Fruit fly (Drosophila melanogaster) whole organism, adult: ENCODE results near the gene Phs.

Source experiments
- CG11617 ChIP-seq: fragments of 200-800 bp; sonication (Bioruptor generic); optimal IDR thresholded peaks from 2 replicates; lab custom pipeline; 2017; ENCODE audit warnings: mild to moderate bottlenecking, missing biosample characterization, missing genetic modification reagents, missing genetic modification characterization
- CG12768 ChIP-seq: fragments of 200-800 bp; sonication (Bioruptor generic); optimal IDR thresholded peaks from 2 replicates; lab custom pipeline; 2017; ENCODE audit warnings: missing biosample characterization, missing genetic modification characterization, mild to moderate bottlenecking, moderate library complexity, missing genetic modification reagents
- CG14711 ChIP-seq: fragments of 200-800 bp; sonication (Bioruptor generic); optimal IDR thresholded peaks from 2 replicates; lab custom pipeline; 2018; ENCODE audit warnings: missing biosample characterization, mild to moderate bottlenecking, missing genetic modification characterization, moderate library complexity
- CG7045 ChIP-seq: fragments of 200-800 bp; sonication (Bioruptor generic); optimal IDR thresholded peaks from 2 replicates; lab custom pipeline; 2017; ENCODE audit warnings: missing biosample characterization, mild to moderate bottlenecking, missing genetic modification characterization
- Crg-1 ChIP-seq: fragments of 200-800 bp; sonication (Bioruptor generic); optimal IDR thresholded peaks from 2 replicates; lab custom pipeline; 2016; ENCODE audit warnings: missing biosample characterization, missing genetic modification characterization
- cnc ChIP-seq, 2 experiments: fragments of >200 bp; optimal IDR thresholded peaks; 2 replicates each; lab custom pipeline; 2017
- kay ChIP-seq: fragments of 200-800 bp; sonication (Bioruptor generic); peaks from one replicate; lab custom pipeline; 2016; ENCODE audit warnings: missing biosample characterization, missing genetic modification characterization, borderline replicate concordance
- toe ChIP-seq: fragments of 200-800 bp; sonication (Bioruptor generic); optimal IDR thresholded peaks from 2 replicates; lab custom pipeline; 2016; ENCODE audit warnings: missing biosample characterization, missing genetic modification characterization

dm6 chr3L:15659341-15659740 is 39.6 kb downstream of the Phs start, which contains the start of the genes Eig71Eh and Eig71Ei:
- TF ChIP-seq CG11617 (GFP tag; lab: Kevin White, UChicago) (no peak), CG7045 (no peak), toe (GFP tag; lab: Kevin White, UChicago) (no peak), CG14711 (no peak), Crg-1 (GFP tag; lab: Kevin White, UChicago) (no peak), kay (no peak), cnc (optimal IDR thresholded peaks at IDR 0.05; lab: Kevin White, UChicago) (no peak), CG12768 (GFP tag; lab: Kevin White, UChicago) (no peak)
